Comparison of ENCODE assay signal across 1 worm cellular context in genomic region chrX:17702602-17703001, ce11.
A peak's percentile ranks its signal among the peaks of the same experiment; 100 is the strongest.
TF ChIP-seq lines count a peak whose summit lies in the region.

No protein-coding gene starts in this region.

TF ChIP-seq in whole organism, L4 larva, 104 proteins besides CTCF, POLR2A, EP300 and RAD21 (continued from another document):
- peak; percentile 39 for TF ChIP-seq hlh-11 (tag; optimal IDR thresholded peaks at IDR 0.05; lab: Kevin White, UChicago)
TF ChIP-seq in whole organism, L4 larva: peak in this region for 8.
